Worm (Caenorhabditis elegans) whole organism, L3 larva: ENCODE data around the gene C24A8.5.

ENCODE experiments used
- ceh-16 ChIP-seq: sonication (generic microtip); optimal IDR thresholded peaks from 2 replicates; lab custom pipeline; 2017; ENCODE audit warnings: missing biosample characterization, missing genetic modification characterization
- ceh-82 ChIP-seq: fragments of 150-350 bp; optimal IDR thresholded peaks from 2 replicates; lab custom pipeline; 2014; ENCODE audit warnings: missing biosample characterization, missing genetic modification characterization
- elt-1 ChIP-seq: fragments of 150-350 bp; optimal IDR thresholded peaks from 2 replicates; lab custom pipeline; 2014; ENCODE audit warnings: missing biosample characterization, missing genetic modification characterization
- elt-2 ChIP-seq: sonication (generic microtip); optimal IDR thresholded peaks from 2 replicates; lab custom pipeline; 2016; ENCODE audit warnings: missing genetic modification reagents, mild to moderate bottlenecking, missing genetic modification characterization, missing compliant biosample characterization
- eor-1 ChIP-seq, 2 experiments: fragments of 150-350 bp; optimal IDR thresholded peaks; 2 replicates each; lab custom pipeline; 2014 to 2018; ENCODE audit warnings: missing biosample characterization in 2 of 2, missing genetic modification characterization in 2 of 2
- fkh-10 ChIP-seq: sonication (generic microtip); optimal IDR thresholded peaks from 2 replicates; lab custom pipeline; 2017; ENCODE audit warnings: missing biosample characterization, missing genetic modification reagents, missing genetic modification characterization
- lsy-12 ChIP-seq: sonication (generic microtip); optimal IDR thresholded peaks from 2 replicates; lab custom pipeline; 2016; ENCODE audit warnings: mild to moderate bottlenecking, missing genetic modification characterization, missing compliant biosample characterization
- nhr-25 ChIP-seq: sonication (generic microtip); optimal IDR thresholded peaks from 2 replicates; lab custom pipeline; 2017; ENCODE audit warnings: missing biosample characterization, missing genetic modification characterization
- nhr-76 ChIP-seq: fragments of 150-350 bp; sonication (generic microtip); optimal IDR thresholded peaks from 5 replicates; lab custom pipeline; 2014; ENCODE audit warnings: missing biosample characterization, missing genetic modification characterization
- pha-4 ChIP-seq: fragments of 150-350 bp; optimal IDR thresholded peaks from 2 replicates; lab custom pipeline; 2014; ENCODE audit warnings: missing biosample characterization, missing genetic modification reagents, missing genetic modification characterization
- unc-39 ChIP-seq: sonication (generic microtip); optimal IDR thresholded peaks from 4 replicates; lab custom pipeline; 2017; ENCODE audit warnings: missing biosample characterization, missing genetic modification characterization
- zag-1 ChIP-seq: fragments of 150-350 bp; optimal IDR thresholded peaks from 2 replicates; lab custom pipeline; 2014; ENCODE audit warnings: missing biosample characterization, missing genetic modification characterization
- ztf-11 ChIP-seq: fragments of 150-350 bp; optimal IDR thresholded peaks from 2 replicates; lab custom pipeline; 2014; ENCODE audit warnings: missing biosample characterization, missing genetic modification characterization

- TF ChIP-seq elt-1 (tag; lab: Kevin White, UChicago) (no peak), unc-39 (no peak), nhr-25 (tag; lab: Kevin White, UChicago) (no peak), ceh-82 (tag; lab: Kevin White, UChicago) (no peak), fkh-10 (GFP tag; lab: Kevin White, UChicago) (peak; percentile 87), nhr-76 (tag; lab: Kevin White, UChicago) (no peak), ztf-11 (tag; lab: Kevin White, UChicago) (no peak), elt-2 (tag; lab: Kevin White, UChicago) (no peak), pha-4 (tag; lab: Kevin White, UChicago) (no peak), zag-1 (tag; lab: Kevin White, UChicago) (no peak), ceh-16 (tag; lab: Kevin White, UChicago) (no peak), lsy-12 (tag; lab: Kevin White, UChicago) (no peak), eor-1 (tag; optimal IDR thresholded peaks at IDR 0.05; lab: Kevin White, UChicago) (no peak)
These were observed 13.8 kb downstream of the C24A8.5 start for ce11 chrX:4314939-4315338.
